Worm (Caenorhabditis elegans) whole organism, L1 larva: ENCODE measurements around the gene F52C9.5.

Source experiments
- ceh-63 ChIP-seq: fragments of 200-800 bp; sonication (Bioruptor generic); optimal IDR thresholded peaks from 2 replicates; lab custom pipeline; 2018; ENCODE audit warnings: mild to moderate bottlenecking, missing genetic modification characterization, missing compliant biosample characterization
- ces-1 ChIP-seq: fragments of 150-350 bp; optimal IDR thresholded peaks from 2 replicates; lab custom pipeline; 2014; ENCODE audit warnings: missing biosample characterization, missing genetic modification reagents, missing genetic modification characterization
- elt-3 ChIP-seq, 6 experiments: fragments of 150-350 bp in 1 of 6; sonication (generic microtip); optimal IDR thresholded peaks; 2 replicates each; lab custom pipeline; 2017 to 2018; ENCODE audit warnings: missing biosample characterization in 6 of 6, missing genetic modification characterization in 6 of 6, inconsistent platforms in 1 of 6
- hlh-17 ChIP-seq: fragments of 200-800 bp; sonication (Bioruptor generic); optimal IDR thresholded peaks from 2 replicates; lab custom pipeline; 2018; ENCODE audit warnings: missing genetic modification characterization, mild to moderate bottlenecking, missing compliant biosample characterization, moderate library complexity, borderline replicate concordance
- lsy-2 ChIP-seq, 2 experiments: fragments of 150-350 bp; optimal IDR thresholded peaks; 2 replicates each; lab custom pipeline; 2014; ENCODE audit warnings: missing biosample characterization in 2 of 2, missing genetic modification characterization in 2 of 2
- mef-2 ChIP-seq: fragments of 150-350 bp; optimal IDR thresholded peaks from 2 replicates; lab custom pipeline; 2014; ENCODE audit warnings: missing biosample characterization, missing genetic modification characterization
- nhr-12 ChIP-seq: sonication (generic microtip); optimal IDR thresholded peaks from 2 replicates; lab custom pipeline; 2017; ENCODE audit warnings: missing biosample characterization, missing genetic modification characterization
- pqm-1 ChIP-seq: sonication (generic microtip); optimal IDR thresholded peaks from 3 replicates; lab custom pipeline; 2017; ENCODE audit warnings: missing biosample characterization, missing genetic modification characterization
- skn-1 ChIP-seq: fragments of 150-350 bp; optimal IDR thresholded peaks from 2 replicates; lab custom pipeline; 2014; ENCODE audit warnings: missing biosample characterization, missing genetic modification characterization
- unc-62 ChIP-seq: fragments of 150-350 bp; optimal IDR thresholded peaks from 2 replicates; lab custom pipeline; 2014; ENCODE audit warnings: missing biosample characterization, missing genetic modification reagents, missing genetic modification characterization
- unc-98 ChIP-seq: fragments of 200-800 bp; sonication (Bioruptor generic); IDR thresholded peaks from 2 replicates; pipeline ENCODE4 v1.3.6; 2022; ENCODE audit warnings: missing genetic modification characterization, missing compliant biosample characterization

DNA sequence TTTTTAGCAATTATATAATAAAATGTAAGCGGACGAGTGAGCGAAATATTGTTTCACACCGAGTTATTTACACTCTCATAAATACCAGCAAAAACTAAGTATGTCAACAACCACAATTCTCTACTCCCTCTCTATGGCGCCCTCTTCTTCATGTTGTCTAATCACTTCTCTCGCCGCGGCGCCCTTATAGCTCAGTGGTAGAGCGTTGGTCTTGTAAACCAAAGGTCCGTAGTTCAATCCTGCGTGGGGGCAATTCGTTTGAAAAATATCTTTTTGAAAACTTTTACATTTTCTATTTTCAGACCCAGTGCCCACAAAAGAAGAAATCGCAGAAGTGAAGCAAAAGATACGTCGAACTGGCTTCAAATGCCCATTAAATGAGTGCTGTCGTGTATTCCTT, 3.7 kb downstream of the F52C9.5 start:
- peak; percentile 35 to 69 for TF ChIP-seq lsy-2 (tag; optimal IDR thresholded peaks at IDR 0.05; lab: Kevin White, UChicago)
- no peak for TF ChIP-seq ces-1 (GFP tag; lab: Kevin White, UChicago)
- no peak for TF ChIP-seq mef-2 (tag; lab: Kevin White, UChicago)
- TF ChIP-seq hlh-17 (GFP tag; lab: Kevin White, UChicago), result no peak
- no peak for TF ChIP-seq pqm-1 (tag; lab: Kevin White, UChicago)
- TF ChIP-seq skn-1, result peak; percentile 31
- TF ChIP-seq nhr-12 (tag; lab: Kevin White, UChicago), result no peak
- TF ChIP-seq unc-62 (GFP tag; lab: Kevin White, UChicago), result no peak
- TF ChIP-seq unc-98, result no peak
- no peak for TF ChIP-seq ceh-63 (GFP tag; lab: Kevin White, UChicago)
- TF ChIP-seq elt-3 (tag; optimal IDR thresholded peaks at IDR 0.05; lab: Kevin White, UChicago), result no peak
